Worm (Caenorhabditis elegans) whole organism, L3 larva: ENCODE results near the gene F01D5.5.

Source experiments
- R02D3.7 ChIP-seq: fragments of 150-350 bp; optimal IDR thresholded peaks from 2 replicates; lab custom pipeline; 2014; ENCODE audit warnings: missing biosample characterization, missing genetic modification characterization
- aly-2 ChIP-seq: fragments of 150-350 bp; optimal IDR thresholded peaks from 2 replicates; lab custom pipeline; 2014; ENCODE audit warnings: missing biosample characterization, missing genetic modification characterization
- ama-1 ChIP-seq: fragments of 150-350 bp; optimal IDR thresholded peaks from 2 replicates; lab custom pipeline; 2018
- ceh-16 ChIP-seq: sonication (generic microtip); optimal IDR thresholded peaks from 2 replicates; lab custom pipeline; 2017; ENCODE audit warnings: missing biosample characterization, missing genetic modification characterization
- ceh-28 ChIP-seq: fragments of 150-350 bp; optimal IDR thresholded peaks from 2 replicates; lab custom pipeline; 2014; ENCODE audit warnings: missing biosample characterization, missing genetic modification reagents, missing genetic modification characterization
- ceh-82 ChIP-seq: fragments of 150-350 bp; optimal IDR thresholded peaks from 2 replicates; lab custom pipeline; 2014; ENCODE audit warnings: missing biosample characterization, missing genetic modification characterization
- ceh-9 ChIP-seq: sonication (generic microtip); optimal IDR thresholded peaks from 2 replicates; lab custom pipeline; 2018; ENCODE audit warnings: missing biosample characterization, missing genetic modification characterization
- daf-12 ChIP-seq: fragments of 150-350 bp; optimal IDR thresholded peaks from 2 replicates; lab custom pipeline; 2014; ENCODE audit warnings: missing biosample characterization, missing genetic modification reagents, missing genetic modification characterization
- egl-27 ChIP-seq: sonication (generic microtip); optimal IDR thresholded peaks from 4 replicates; lab custom pipeline; 2017; ENCODE audit warnings: missing biosample characterization, missing genetic modification reagents, missing genetic modification characterization
- egl-5 ChIP-seq: fragments of 150-350 bp; optimal IDR thresholded peaks from 2 replicates; lab custom pipeline; 2017; ENCODE audit warnings: missing biosample characterization, missing genetic modification reagents, missing genetic modification characterization, inconsistent platforms
- elt-1 ChIP-seq: fragments of 150-350 bp; optimal IDR thresholded peaks from 2 replicates; lab custom pipeline; 2014; ENCODE audit warnings: missing biosample characterization, missing genetic modification characterization
- elt-2 ChIP-seq: sonication (generic microtip); optimal IDR thresholded peaks from 2 replicates; lab custom pipeline; 2016; ENCODE audit warnings: missing genetic modification reagents, mild to moderate bottlenecking, missing genetic modification characterization, missing compliant biosample characterization
- elt-3 ChIP-seq, 3 experiments: fragments of 150-350 bp in 1 of 3; sonication (generic microtip) in 2 of 3; optimal IDR thresholded peaks; 2 replicates in 2 of 3; 4 replicates in 1 of 3; lab custom pipeline; 2014 to 2017; ENCODE audit warnings: missing biosample characterization in 3 of 3, missing genetic modification characterization in 3 of 3
- fkh-10 ChIP-seq: sonication (generic microtip); optimal IDR thresholded peaks from 2 replicates; lab custom pipeline; 2017; ENCODE audit warnings: missing biosample characterization, missing genetic modification reagents, missing genetic modification characterization
- fkh-2 ChIP-seq: fragments of 150-350 bp; optimal IDR thresholded peaks from 2 replicates; lab custom pipeline; 2014; ENCODE audit warnings: missing biosample characterization, missing genetic modification reagents, missing genetic modification characterization
- fos-1 ChIP-seq: fragments of 150-350 bp; optimal IDR thresholded peaks from 2 replicates; lab custom pipeline; 2014; ENCODE audit warnings: missing biosample characterization, missing genetic modification characterization
- hmg-11 ChIP-seq: sonication (generic microtip); optimal IDR thresholded peaks from 2 replicates; lab custom pipeline; 2016; ENCODE audit warnings: missing genetic modification characterization, missing compliant biosample characterization
- jun-1 ChIP-seq: fragments of 150-350 bp; optimal IDR thresholded peaks from 2 replicates; lab custom pipeline; 2014; ENCODE audit warnings: missing biosample characterization, missing genetic modification reagents, missing genetic modification characterization
- lin-15B ChIP-seq: fragments of 150-350 bp; optimal IDR thresholded peaks from 2 replicates; lab custom pipeline; 2014; ENCODE audit warnings: missing biosample characterization, missing genetic modification characterization
- lin-39 ChIP-seq: fragments of 150-350 bp; optimal IDR thresholded peaks from 2 replicates; lab custom pipeline; 2018; ENCODE audit warnings: missing biosample characterization, missing genetic modification reagents, missing genetic modification characterization
- lsy-12 ChIP-seq: sonication (generic microtip); optimal IDR thresholded peaks from 2 replicates; lab custom pipeline; 2016; ENCODE audit warnings: mild to moderate bottlenecking, missing genetic modification characterization, missing compliant biosample characterization
- mdl-1 ChIP-seq: fragments of 150-350 bp; optimal IDR thresholded peaks from 2 replicates; lab custom pipeline; 2014; ENCODE audit warnings: missing biosample characterization, missing genetic modification characterization
- mml-1 ChIP-seq: fragments of 150-350 bp; sonication (generic microtip); optimal IDR thresholded peaks from 3 replicates; lab custom pipeline; 2014; ENCODE audit warnings: missing biosample characterization, missing genetic modification characterization
- nfya-1 ChIP-seq: sonication (generic microtip); optimal IDR thresholded peaks from 2 replicates; lab custom pipeline; 2017; ENCODE audit warnings: missing genetic modification characterization, mild to moderate bottlenecking, missing compliant biosample characterization, antibody characterized with exemption, moderate library complexity; ENCODE audit not compliant: insufficient read depth
- nhr-12 ChIP-seq: fragments of 150-350 bp; optimal IDR thresholded peaks from 2 replicates; lab custom pipeline; 2014; ENCODE audit warnings: missing biosample characterization, missing genetic modification characterization
- nhr-23 ChIP-seq: fragments of 150-350 bp; optimal IDR thresholded peaks from 2 replicates; lab custom pipeline; 2014; ENCODE audit warnings: missing biosample characterization, missing genetic modification reagents, missing genetic modification characterization
- nhr-237 ChIP-seq: fragments of 150-350 bp; optimal IDR thresholded peaks from 2 replicates; lab custom pipeline; 2014; ENCODE audit warnings: missing biosample characterization, missing genetic modification characterization
- nhr-25 ChIP-seq: sonication (generic microtip); optimal IDR thresholded peaks from 2 replicates; lab custom pipeline; 2017; ENCODE audit warnings: missing biosample characterization, missing genetic modification characterization
- nhr-28 ChIP-seq: fragments of 150-350 bp; optimal IDR thresholded peaks from 2 replicates; lab custom pipeline; 2014; ENCODE audit warnings: missing biosample characterization, missing genetic modification characterization
- nhr-43 ChIP-seq: sonication (generic microtip); optimal IDR thresholded peaks from 2 replicates; lab custom pipeline; 2016; ENCODE audit warnings: mild to moderate bottlenecking, missing genetic modification characterization, missing compliant biosample characterization; ENCODE audit not compliant: poor library complexity, severe bottlenecking
- nhr-67 ChIP-seq: fragments of 150-350 bp; optimal IDR thresholded peaks from 2 replicates; lab custom pipeline; 2014; ENCODE audit warnings: missing biosample characterization, missing genetic modification characterization
- nhr-76 ChIP-seq: fragments of 150-350 bp; sonication (generic microtip); optimal IDR thresholded peaks from 5 replicates; lab custom pipeline; 2014; ENCODE audit warnings: missing biosample characterization, missing genetic modification characterization
- nhr-77 ChIP-seq: fragments of 150-350 bp; optimal IDR thresholded peaks from 2 replicates; lab custom pipeline; 2014; ENCODE audit warnings: missing biosample characterization, missing genetic modification characterization
- pha-4 ChIP-seq: fragments of 150-350 bp; optimal IDR thresholded peaks from 2 replicates; lab custom pipeline; 2014; ENCODE audit warnings: missing biosample characterization, missing genetic modification reagents, missing genetic modification characterization
- pqm-1 ChIP-seq: fragments of 150-350 bp; optimal IDR thresholded peaks from 2 replicates; lab custom pipeline; 2017; ENCODE audit warnings: missing biosample characterization, missing genetic modification characterization, inconsistent platforms
- sea-2 ChIP-seq: fragments of 150-350 bp; sonication (generic microtip); optimal IDR thresholded peaks from 4 replicates; lab custom pipeline; 2014; ENCODE audit warnings: missing biosample characterization, missing genetic modification reagents, missing genetic modification characterization
- skn-1 ChIP-seq: fragments of 150-350 bp; optimal IDR thresholded peaks from 2 replicates; lab custom pipeline; 2014; ENCODE audit warnings: missing biosample characterization, missing genetic modification characterization
- snpc-4 ChIP-seq: fragments of 150-350 bp; optimal IDR thresholded peaks from 2 replicates; lab custom pipeline; 2014; ENCODE audit warnings: missing biosample characterization, missing genetic modification characterization
- tbx-2 ChIP-seq: sonication (generic microtip); optimal IDR thresholded peaks from 2 replicates; lab custom pipeline; 2016; ENCODE audit warnings: mild to moderate bottlenecking, missing genetic modification characterization, missing compliant biosample characterization
- unc-39 ChIP-seq: sonication (generic microtip); optimal IDR thresholded peaks from 4 replicates; lab custom pipeline; 2017; ENCODE audit warnings: missing biosample characterization, missing genetic modification characterization
- unc-62 ChIP-seq: fragments of 150-350 bp; sonication (generic microtip); optimal IDR thresholded peaks from 4 replicates; lab custom pipeline; 2014; ENCODE audit warnings: missing biosample characterization, missing genetic modification reagents, missing genetic modification characterization
- ztf-11 ChIP-seq: fragments of 150-350 bp; optimal IDR thresholded peaks from 2 replicates; lab custom pipeline; 2014; ENCODE audit warnings: missing biosample characterization, missing genetic modification characterization
- ztf-4 ChIP-seq: fragments of 150-350 bp; optimal IDR thresholded peaks from 2 replicates; lab custom pipeline; 2014; ENCODE audit warnings: missing biosample characterization, missing genetic modification characterization

The F01D5.5 gene

DNA sequence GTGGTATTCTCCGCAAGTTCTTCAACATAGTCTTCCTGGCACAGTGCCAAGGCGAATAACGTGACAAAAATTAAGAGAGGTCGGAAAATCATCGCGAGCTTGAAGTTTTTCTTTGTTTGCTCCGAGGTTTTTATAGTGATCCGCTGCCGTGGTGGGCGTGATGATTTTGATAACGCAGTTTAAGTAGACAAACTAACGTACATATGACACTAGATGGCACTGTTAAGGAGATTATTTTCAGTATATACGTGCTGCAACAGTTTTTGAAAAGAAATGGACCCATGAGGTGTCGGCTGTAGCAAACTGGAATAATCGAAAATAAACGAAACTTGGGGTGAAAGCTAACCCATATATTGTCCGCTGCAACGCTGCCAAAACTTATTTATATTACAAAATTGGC, at the start of gene F01D5.5:
F01D5.5 (minus strand) TSS at position 101 of the 400 bp plus-strand sequence.
- TF ChIP-seq R02D3.7 (tag; lab: Kevin White, UChicago) = no peak
- TF ChIP-seq egl-5 (tag; lab: Kevin White, UChicago) = no peak
- peak; percentile 34 for TF ChIP-seq elt-2 (tag; lab: Kevin White, UChicago)
- no peak for TF ChIP-seq nhr-43 (tag; lab: Kevin White, UChicago)
- TF ChIP-seq elt-1 (tag; lab: Kevin White, UChicago) = no peak

DNA sequence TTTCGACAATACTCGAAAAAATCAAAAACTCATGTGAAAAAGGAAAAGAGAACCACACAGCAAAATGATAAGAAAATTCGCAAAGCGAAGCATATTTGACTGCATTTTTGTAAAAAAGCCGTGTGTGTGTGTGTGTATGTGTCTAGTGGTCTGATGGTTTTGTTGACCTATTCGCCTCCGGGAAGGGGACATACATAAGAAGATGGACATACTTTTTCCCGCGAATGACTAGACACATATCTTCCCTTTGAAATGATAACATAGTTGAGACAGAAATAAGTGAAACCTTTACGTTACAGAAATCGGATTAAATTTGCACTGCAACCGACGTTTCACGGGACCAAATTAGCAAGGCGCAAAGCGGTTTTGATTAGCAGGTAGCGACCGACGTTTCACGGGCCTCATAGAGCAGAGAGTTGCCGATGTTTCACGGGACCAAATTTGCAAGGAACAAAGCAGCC, 49.4 kb upstream of the F01D5.5 start:
- peak; percentile 31 for TF ChIP-seq pqm-1 (tag; lab: Kevin White, UChicago)
- peak; percentile 17 for TF ChIP-seq nhr-23
- TF ChIP-seq sea-2 (GFP tag; lab: Kevin White, UChicago) = no peak
- TF ChIP-seq jun-1 (tag; lab: Kevin White, UChicago) = no peak
- TF ChIP-seq ama-1 = no peak
- TF ChIP-seq pha-4 (tag; lab: Kevin White, UChicago) = peak; percentile 39
- no peak for TF ChIP-seq nhr-12
- no peak for TF ChIP-seq fos-1
- TF ChIP-seq egl-27 (tag; lab: Kevin White, UChicago) = no peak
- TF ChIP-seq mml-1 = no peak
- peak; percentile 54 for TF ChIP-seq elt-2 (tag; lab: Kevin White, UChicago)
- TF ChIP-seq elt-1 (tag; lab: Kevin White, UChicago) = no peak
- no peak for TF ChIP-seq snpc-4 (tag; lab: Kevin White, UChicago)

DNA sequence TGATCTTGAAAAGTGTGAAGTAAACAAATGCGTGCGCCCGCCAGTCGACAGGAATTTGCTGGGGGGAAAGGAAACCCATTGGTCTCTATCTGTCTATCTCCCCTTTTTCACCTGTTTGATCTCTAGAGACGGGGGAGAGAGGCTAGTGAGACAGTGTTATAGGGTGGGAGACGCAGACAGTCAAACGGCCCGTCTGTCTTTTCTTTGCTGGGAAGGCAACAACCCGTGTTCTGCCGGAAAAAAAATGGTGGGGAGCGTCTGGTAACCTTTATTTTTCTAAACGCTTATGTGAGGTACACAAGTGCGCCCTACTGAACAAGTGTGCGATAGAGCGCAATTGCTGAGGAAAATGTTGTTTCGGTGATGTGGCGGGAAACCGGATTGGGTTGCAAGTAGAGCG, 48.4 kb upstream of the F01D5.5 start:
- TF ChIP-seq R02D3.7 (tag; lab: Kevin White, UChicago) = peak; percentile 30
- TF ChIP-seq daf-12 (tag; lab: Kevin White, UChicago) = no peak
- peak; percentile 18 for TF ChIP-seq lsy-12
- peak; percentile 3 for TF ChIP-seq elt-1 (tag; lab: Kevin White, UChicago)
- TF ChIP-seq ceh-82 (tag; lab: Kevin White, UChicago) = no peak
- no peak for TF ChIP-seq fkh-2 (tag; lab: Kevin White, UChicago)
- peak; percentile 47 for TF ChIP-seq pqm-1 (tag; lab: Kevin White, UChicago)
- TF ChIP-seq nhr-25 (tag; lab: Kevin White, UChicago) = peak; percentile 76
- TF ChIP-seq snpc-4 (tag; lab: Kevin White, UChicago) = peak; percentile 48
- TF ChIP-seq ceh-28 (tag; lab: Kevin White, UChicago) = peak; percentile 50
- TF ChIP-seq elt-2 (tag; lab: Kevin White, UChicago) = peak; percentile 75
- TF ChIP-seq jun-1 (tag; lab: Kevin White, UChicago) = peak; percentile 54
- TF ChIP-seq egl-5 (tag; lab: Kevin White, UChicago) = peak; percentile 19
- TF ChIP-seq ztf-11 (tag; lab: Kevin White, UChicago) = no peak
- TF ChIP-seq lin-39 (tag; lab: Kevin White, UChicago) = peak; percentile 42
- peak; percentile 89 for TF ChIP-seq pha-4 (tag; lab: Kevin White, UChicago)
- TF ChIP-seq nhr-43 (tag; lab: Kevin White, UChicago) = peak; percentile 22
- peak; percentile 62 for TF ChIP-seq nfya-1 (tag; lab: Kevin White, UChicago)
- no peak for TF ChIP-seq mml-1
- TF ChIP-seq hmg-11 (tag; lab: Kevin White, UChicago) = peak; percentile 58
- peak; percentile 70 for TF ChIP-seq lin-15B (tag; lab: Kevin White, UChicago)
- TF ChIP-seq nhr-23 = peak; percentile 24
- TF ChIP-seq, all 47 proteins: peak for 17

DNA sequence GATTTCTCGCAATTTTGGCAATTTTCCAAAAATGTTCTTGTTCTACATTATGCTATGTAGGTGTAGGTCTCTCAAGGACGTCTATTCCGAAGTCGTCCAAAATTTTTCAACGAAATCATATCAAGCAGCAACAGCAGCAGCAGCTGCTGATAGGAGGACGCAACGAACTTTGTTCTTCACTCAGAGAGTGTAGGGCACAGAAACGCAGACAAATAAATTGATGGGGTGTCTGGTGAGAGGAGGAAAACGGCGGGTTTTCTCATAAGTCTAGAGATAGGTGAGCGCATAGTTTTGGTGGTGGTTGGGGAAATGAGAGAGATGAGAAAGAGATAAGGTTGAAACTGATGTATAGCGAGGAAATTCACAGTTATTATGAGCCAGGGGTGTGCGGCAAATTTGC, 47.0 kb upstream of the F01D5.5 start:
- peak; percentile 13 for TF ChIP-seq snpc-4 (tag; lab: Kevin White, UChicago)
- TF ChIP-seq nhr-43 (tag; lab: Kevin White, UChicago) = peak; percentile 76
- TF ChIP-seq fkh-2 (tag; lab: Kevin White, UChicago) = no peak
- TF ChIP-seq nhr-23 = peak; percentile 54
- no peak for TF ChIP-seq fos-1
- TF ChIP-seq daf-12 (tag; lab: Kevin White, UChicago) = no peak
- TF ChIP-seq tbx-2 (tag; lab: Kevin White, UChicago) = no peak
- no peak for TF ChIP-seq aly-2 (tag; lab: Kevin White, UChicago)
- no peak for TF ChIP-seq ztf-11 (tag; lab: Kevin White, UChicago)
- TF ChIP-seq mdl-1 (tag; lab: Kevin White, UChicago) = peak; percentile 31
- no peak for TF ChIP-seq unc-39 (tag; lab: Kevin White, UChicago)
- no peak for TF ChIP-seq skn-1 (tag; lab: Kevin White, UChicago)
- peak; percentile 83 for TF ChIP-seq pqm-1 (tag; lab: Kevin White, UChicago)
- no peak for TF ChIP-seq ztf-4 (tag; lab: Kevin White, UChicago)
- peak; percentile 12 for TF ChIP-seq hmg-11 (tag; lab: Kevin White, UChicago)
- TF ChIP-seq nhr-25 (tag; lab: Kevin White, UChicago) = peak; percentile 63
- TF ChIP-seq nhr-237 (tag; lab: Kevin White, UChicago) = no peak
- TF ChIP-seq R02D3.7 (tag; lab: Kevin White, UChicago) = no peak
- no peak for TF ChIP-seq nhr-67 (tag; lab: Kevin White, UChicago)
- no peak for TF ChIP-seq nhr-12
- TF ChIP-seq lin-15B (tag; lab: Kevin White, UChicago) = peak; percentile 21
- TF ChIP-seq ceh-16 (tag; lab: Kevin White, UChicago) = no peak
- TF ChIP-seq pha-4 (tag; lab: Kevin White, UChicago) = peak; percentile 52
- no peak for TF ChIP-seq fkh-10
- TF ChIP-seq elt-1 (tag; lab: Kevin White, UChicago) = no peak
- TF ChIP-seq nhr-76 (tag; lab: Kevin White, UChicago) = no peak
- no peak for TF ChIP-seq unc-62
- no peak for TF ChIP-seq ceh-9 (tag; lab: Kevin White, UChicago)
- peak; percentile 89 for TF ChIP-seq elt-2 (tag; lab: Kevin White, UChicago)
- no peak for TF ChIP-seq elt-3 (tag; optimal IDR thresholded peaks at IDR 0.05; lab: Kevin White, UChicago)
- no peak for TF ChIP-seq ama-1
- no peak for TF ChIP-seq nhr-77
- no peak for TF ChIP-seq nhr-28 (tag; lab: Kevin White, UChicago)
